Fruit fly (Drosophila melanogaster): ENCODE measurements around the gene CHKov2.
A peak's percentile ranks its signal among the peaks of the same experiment; 100 is the strongest.

CHKov2 gene

DNA sequence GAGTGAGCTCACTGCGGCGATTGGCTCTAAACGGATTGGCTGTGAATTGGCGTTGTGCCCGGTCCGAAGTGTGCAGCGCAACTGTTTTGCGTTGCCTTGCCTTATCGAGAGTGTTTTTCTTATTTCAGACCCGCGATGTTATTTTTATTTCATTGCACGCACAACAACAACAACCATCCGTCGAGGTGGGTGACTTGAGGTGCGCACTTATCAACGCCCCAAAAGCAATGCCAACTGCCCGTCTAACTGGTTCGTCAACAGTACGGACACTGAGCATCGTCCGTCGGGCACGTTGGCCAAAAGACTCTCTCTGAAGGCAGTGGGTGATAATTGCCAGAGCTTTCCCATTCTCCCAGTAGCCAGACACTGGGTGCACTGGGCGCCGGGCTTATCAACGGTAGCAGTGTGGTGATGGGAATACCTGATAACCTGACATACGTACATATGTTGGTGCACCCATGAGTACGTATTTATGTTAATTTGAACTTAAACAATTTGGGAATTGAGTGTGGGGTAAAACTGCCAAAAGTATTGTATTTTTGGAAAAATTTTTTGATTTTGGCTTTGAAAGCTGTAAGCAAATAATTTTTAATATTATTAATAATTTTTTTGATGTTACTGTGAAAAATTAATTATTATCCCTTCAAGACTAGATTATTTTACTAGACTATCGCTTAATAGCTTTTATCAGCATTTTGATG is 35.5 kb downstream of the CHKov2 start, which contains the start of gene CG31102 (continued):
- TF ChIP-seq CG7928 (GFP tag; optimal IDR thresholded peaks at IDR 0.05) = no peak
- TF ChIP-seq exex (tag; optimal IDR thresholded peaks at IDR 0.05) = peak; percentile 78
- no peak for TF ChIP-seq Adf1 (GFP tag; IDR thresholded peaks at IDR 0.05)
- no peak for TF ChIP-seq CG11695 (GFP tag; IDR thresholded peaks at IDR 0.05)
- no peak for TF ChIP-seq NC2α (GFP tag; optimal IDR thresholded peaks at IDR 0.05)
- TF ChIP-seq CG17361 (GFP tag; IDR thresholded peaks at IDR 0.05) = no peak
- TF ChIP-seq CG12391 (tag; optimal IDR thresholded peaks at IDR 0.05) = no peak
- no peak for TF ChIP-seq cg (GFP tag; optimal IDR thresholded peaks at IDR 0.05)
- TF ChIP-seq CG6654 (GFP tag; optimal IDR thresholded peaks at IDR 0.05) = no peak
- TF ChIP-seq CG15479 (GFP tag; optimal IDR thresholded peaks at IDR 0.05) = no peak
- TF ChIP-seq CG12236 (GFP tag; optimal IDR thresholded peaks at IDR 0.05) = no peak
- TF ChIP-seq CG17186 (GFP tag; optimal IDR thresholded peaks at IDR 0.05) = no peak
- no peak for TF ChIP-seq ewg (GFP tag; optimal IDR thresholded peaks at IDR 0.05)
- no peak for TF ChIP-seq CG4404 (GFP tag; IDR thresholded peaks at IDR 0.05)
- no peak for TF ChIP-seq BtbVII (GFP tag; optimal IDR thresholded peaks at IDR 0.05)
- no peak for TF ChIP-seq CG15073 (GFP tag; optimal IDR thresholded peaks at IDR 0.05)
- no peak for TF ChIP-seq Vsx1 (GFP tag; optimal IDR thresholded peaks at IDR 0.05)
- TF ChIP-seq Awh (GFP tag; IDR thresholded peaks at IDR 0.05) = no peak
- peak; percentile 85; the same call in 3 of the 4 replicates for TF ChIP-seq chinmo (GFP tag; IDR thresholded peaks at IDR 0.05; ENCODE audit: partially characterized antibody)
- peak; percentile 24 for TF ChIP-seq lbe (GFP tag; optimal IDR thresholded peaks at IDR 0.05)
- peak; percentile 53; the same call in 1 of the 2 replicates for TF ChIP-seq CG11696 (GFP tag; IDR thresholded peaks at IDR 0.05)
- TF ChIP-seq CG4617 (GFP tag; optimal IDR thresholded peaks at IDR 0.05; ENCODE audit: borderline replicate concordance) = no peak
- no peak for TF ChIP-seq Mes4 (GFP tag; optimal IDR thresholded peaks at IDR 0.05)
- TF ChIP-seq fru (optimal IDR thresholded peaks at IDR 0.05) = no peak
- TF ChIP-seq CG16779 (GFP tag; IDR thresholded peaks at IDR 0.05) = no peak
- TF ChIP-seq bab2 (GFP tag; optimal IDR thresholded peaks at IDR 0.05) = no peak
- TF ChIP-seq da (GFP tag; optimal IDR thresholded peaks at IDR 0.05) = no peak
- no peak for TF ChIP-seq CG4707 (GFP tag; optimal IDR thresholded peaks at IDR 0.05)
- TF ChIP-seq CG12744 (GFP tag; optimal IDR thresholded peaks at IDR 0.05) = no peak
- no peak for TF ChIP-seq sna (GFP tag; IDR thresholded peaks at IDR 0.05; ENCODE audit: partially characterized antibody)
- TF ChIP-seq dati (GFP tag; IDR thresholded peaks at IDR 0.05) = no peak
- 0 out of 2 replicates have a peak, but pooled peaks have one; percentile 36 for TF ChIP-seq CG31441 (GFP tag; IDR thresholded peaks at IDR 0.05)
- no peak for TF ChIP-seq CG18764 (GFP tag; optimal IDR thresholded peaks at IDR 0.05)
- no peak for TF ChIP-seq CG18011 (GFP tag; optimal IDR thresholded peaks at IDR 0.05)
- no peak for TF ChIP-seq en (GFP tag; optimal IDR thresholded peaks at IDR 0.05)
- no peak for TF ChIP-seq fd64A (GFP tag; optimal IDR thresholded peaks at IDR 0.05)
- no peak for TF ChIP-seq nerfin-1 (tag; optimal IDR thresholded peaks at IDR 0.05)
- TF ChIP-seq CG10543 (GFP tag; optimal IDR thresholded peaks at IDR 0.05) = peak; percentile 32
- TF ChIP-seq Fer1 (GFP tag; optimal IDR thresholded peaks at IDR 0.05) = no peak
- no peak for TF ChIP-seq Oli (tag; optimal IDR thresholded peaks at IDR 0.05)
- no peak for TF ChIP-seq Med (GFP tag)
- no peak for TF ChIP-seq Doc2 (GFP tag; IDR thresholded peaks at IDR 0.05)
- TF ChIP-seq Nf-YC (tag; optimal IDR thresholded peaks at IDR 0.05) = no peak
- no peak for TF ChIP-seq Blimp-1 (GFP tag; optimal IDR thresholded peaks at IDR 0.05)
- no peak for TF ChIP-seq HHEX (GFP tag; optimal IDR thresholded peaks at IDR 0.05)
- TF ChIP-seq GATAe (GFP tag; conservative IDR thresholded peaks at IDR 0.05) = 0 out of 2 replicates have a peak, but pooled peaks have one; percentile 29
- TF ChIP-seq Ets97D (GFP tag; optimal IDR thresholded peaks at IDR 0.05) = no peak
- TF ChIP-seq Dfd (GFP tag; optimal IDR thresholded peaks at IDR 0.05) = no peak
- TF ChIP-seq Jarid2 (GFP tag; optimal IDR thresholded peaks at IDR 0.05) = peak; percentile 16
- no peak for TF ChIP-seq HmgZ (tag; optimal IDR thresholded peaks at IDR 0.05)

Data from whole organism, embryonic.